Fruit fly (Drosophila melanogaster): ENCODE results near the gene CG42818.

Gene CG42818

dm6 chr2L:16269232-16270134, 27.7 kb downstream of the CG42818 start (continued):
- TF ChIP-seq CG12659 (GFP tag; optimal IDR thresholded peaks at IDR 0.05) (peak; percentile 83), CG14014 (GFP tag; IDR thresholded peaks at IDR 0.05) (no peak), CG2712 (tag; optimal IDR thresholded peaks at IDR 0.05) (peak; percentile 53), row (GFP tag; IDR thresholded peaks at IDR 0.05) (no peak), NK7.1 (GFP tag; optimal IDR thresholded peaks at IDR 0.05) (peak; percentile 39), CG13894 (tag; optimal IDR thresholded peaks at IDR 0.05) (peak; percentile 71), HmgZ (tag; optimal IDR thresholded peaks at IDR 0.05) (peak; percentile 75), Hey (tag; optimal IDR thresholded peaks at IDR 0.05) (peak; percentile 83), CG1603 (tag; optimal IDR thresholded peaks at IDR 0.05) (peak; percentile 48), Eip74EF (GFP tag; optimal IDR thresholded peaks at IDR 0.05) (peak in 1 of 2 experiments; percentile 79), CG15011 (GFP tag; optimal IDR thresholded peaks at IDR 0.05) (peak; percentile 74), en (GFP tag; optimal IDR thresholded peaks at IDR 0.05) (peak; percentile 45), sisA (GFP tag; IDR thresholded peaks at IDR 0.05) (no peak), gsb-n (tag; optimal IDR thresholded peaks at IDR 0.05) (peak; percentile 27), NfI (GFP tag; optimal IDR thresholded peaks at IDR 0.05) (peak; percentile 86), CG10462 (GFP tag; optimal IDR thresholded peaks at IDR 0.05) (no peak), CG9876 (GFP tag; optimal IDR thresholded peaks at IDR 0.05) (no peak), crol (GFP tag; IDR thresholded peaks at IDR 0.05) (no peak), CG9727 (GFP tag; optimal IDR thresholded peaks at IDR 0.05) (peak; percentile 72), CG8924 (tag; optimal IDR thresholded peaks at IDR 0.05) (peak; percentile 83), CG2199 (GFP tag; IDR thresholded peaks at IDR 0.05) (no peak), CG7987 (GFP tag; optimal IDR thresholded peaks at IDR 0.05) (peak; percentile 95), CG15514 (GFP tag; optimal IDR thresholded peaks at IDR 0.05) (peak; percentile 91), Asciz (GFP tag; optimal IDR thresholded peaks at IDR 0.05) (peak; percentile 92), CG4854 (GFP tag; optimal IDR thresholded peaks at IDR 0.05) (no peak), vfl (GFP tag; optimal IDR thresholded peaks at IDR 0.05) (no peak), CG17385 (GFP tag; optimal IDR thresholded peaks at IDR 0.05) (peak; percentile 87), ftz-f1 (GFP tag; optimal IDR thresholded peaks at IDR 0.05) (peak; percentile 45), CG15073 (GFP tag; optimal IDR thresholded peaks at IDR 0.05) (no peak), Hr39 (optimal IDR thresholded peaks at IDR 0.05) (no peak), CG10565 (GFP tag; optimal IDR thresholded peaks at IDR 0.05) (no peak), Hr3 (GFP tag; optimal IDR thresholded peaks at IDR 0.05) (no peak), CG9817 (tag; optimal IDR thresholded peaks at IDR 0.05) (no peak), CG33213 (GFP tag; optimal IDR thresholded peaks at IDR 0.05) (peak; percentile 22), unc-4 (GFP tag; IDR thresholded peaks at IDR 0.05; ENCODE audit: partially characterized antibody) (no peak), psq (GFP tag; optimal IDR thresholded peaks at IDR 0.05) (peak; percentile 16), h (optimal IDR thresholded peaks at IDR 0.05) (no peak), CG10431 (GFP tag; optimal IDR thresholded peaks at IDR 0.05) (peak; percentile 93), Pdp1 (GFP tag; optimal IDR thresholded peaks at IDR 0.05) (peak in 1 of 2 experiments; percentile 99), crc (GFP tag; optimal IDR thresholded peaks at IDR 0.05) (no peak), onecut (GFP tag; IDR thresholded peaks at IDR 0.05) (peak; percentile 87), gem (tag; optimal IDR thresholded peaks at IDR 0.05) (no peak), CG7839 (tag; optimal IDR thresholded peaks at IDR 0.05) (peak; percentile 57), CG9609 (GFP tag; optimal IDR thresholded peaks at IDR 0.05) (no peak), cad (GFP tag; optimal IDR thresholded peaks at IDR 0.05) (no peak), Dfd (GFP tag; optimal IDR thresholded peaks at IDR 0.05) (no peak), CG2202 (tag; optimal IDR thresholded peaks at IDR 0.05) (peak; percentile 52), CG11456 (GFP tag; IDR thresholded peaks at IDR 0.05) (no peak), CG6683 (GFP tag; optimal IDR thresholded peaks at IDR 0.05) (peak; percentile 87)
